Fruit fly (Drosophila melanogaster): Measurements from ENCODE around the gene ort.
A peak's percentile ranks its signal among the peaks of the same experiment; 100 is the strongest.

ort gene

DNA sequence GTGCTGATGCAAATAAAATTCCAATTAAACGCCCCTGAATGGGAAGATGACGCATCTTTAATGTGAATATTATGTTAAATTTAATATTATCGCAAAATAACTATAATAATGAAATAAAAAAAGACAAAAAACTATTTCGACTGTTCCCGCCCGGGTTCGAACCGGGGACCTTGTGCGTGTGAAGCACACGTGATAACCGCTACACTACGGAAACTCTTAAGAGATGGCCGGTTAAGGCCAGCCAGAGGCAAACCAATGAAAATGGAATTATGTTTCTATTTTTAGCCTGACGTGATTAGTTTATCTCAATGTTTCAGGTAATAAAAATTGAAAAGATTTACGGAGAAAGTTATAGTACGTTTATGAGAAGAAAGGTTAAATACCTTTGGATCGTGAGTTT lies 12.6 kb downstream of the ort start (continued):
- TF ChIP-seq ssp (GFP tag; IDR thresholded peaks at IDR 0.05) (no peak), PHDP (tag; optimal IDR thresholded peaks at IDR 0.05) (no peak), CG13287 (GFP tag; IDR thresholded peaks at IDR 0.05; ENCODE audit: partially characterized antibody) (0 out of 2 replicates have a peak, but pooled peaks have one; percentile 3), insv (GFP tag; optimal IDR thresholded peaks at IDR 0.05) (no peak), CG7357 (GFP tag; IDR thresholded peaks at IDR 0.05) (no peak), CG12236 (GFP tag; optimal IDR thresholded peaks at IDR 0.05) (no peak), hb (GFP tag; IDR thresholded peaks at IDR 0.05; ENCODE audit: partially characterized antibody) (0 out of 3 replicates have a peak, but pooled peaks have one; percentile 55), mld (GFP tag; IDR thresholded peaks at IDR 0.05; ENCODE audit: partially characterized antibody) (peak; percentile 75; the same call in 2 of the 3 replicates), sisA (GFP tag; IDR thresholded peaks at IDR 0.05) (no peak), Mrtf (GFP tag; IDR thresholded peaks at IDR 0.05) (no peak), ro (GFP tag; IDR thresholded peaks at IDR 0.05) (no peak), E2f1 (GFP tag; IDR thresholded peaks at IDR 0.05) (no peak), CG10462 (GFP tag; optimal IDR thresholded peaks at IDR 0.05) (no peak), ken (GFP tag; IDR thresholded peaks at IDR 0.05) (no peak), row (GFP tag; IDR thresholded peaks at IDR 0.05) (no peak), amos (GFP tag; IDR thresholded peaks at IDR 0.05; ENCODE audit: partially characterized antibody) (peak; percentile 71; the same call in 1 of the 2 replicates), bowl (GFP tag; IDR thresholded peaks at IDR 0.05) (no peak), CG17186 (GFP tag; optimal IDR thresholded peaks at IDR 0.05) (no peak), CG6854 (GFP tag; optimal IDR thresholded peaks at IDR 0.05) (no peak), CG3281 (GFP tag; optimal IDR thresholded peaks at IDR 0.05) (no peak), ATbp (GFP tag; optimal IDR thresholded peaks at IDR 0.05) (no peak), CG12104 (GFP tag; optimal IDR thresholded peaks at IDR 0.05) (peak; percentile 16), CG18476 (GFP tag; optimal IDR thresholded peaks at IDR 0.05) (no peak)

DNA sequence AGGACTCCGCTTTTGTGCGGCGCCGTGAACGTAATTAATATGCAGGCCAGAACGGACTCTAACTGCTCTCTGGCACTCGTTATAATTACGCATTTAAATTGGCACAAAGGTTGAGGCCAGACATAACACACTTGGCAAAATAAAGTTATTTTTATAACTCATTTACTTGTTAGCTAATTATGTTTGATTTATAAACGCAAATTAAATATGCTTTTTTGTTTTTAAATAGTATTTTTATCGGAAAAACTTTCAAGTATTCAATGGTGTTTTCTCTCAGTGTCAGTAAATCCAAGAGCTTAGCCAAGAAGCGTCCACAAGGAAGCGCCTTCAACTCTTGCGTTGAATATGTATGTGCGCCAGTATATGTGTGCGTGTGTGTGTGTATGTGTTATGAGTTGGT lies 13.4 kb downstream of the ort start:
- TF ChIP-seq CG15514 (GFP tag; optimal IDR thresholded peaks at IDR 0.05) (no peak), Doc3 (GFP tag; IDR thresholded peaks at IDR 0.05; ENCODE audit: partially characterized antibody) (no peak), CG31441 (GFP tag; IDR thresholded peaks at IDR 0.05) (no peak), CG15269 (tag; optimal IDR thresholded peaks at IDR 0.05) (peak; percentile 19), CG6854 (GFP tag; optimal IDR thresholded peaks at IDR 0.05) (no peak), Dll (GFP tag; IDR thresholded peaks at IDR 0.05; ENCODE audit: partially characterized antibody) (no peak), usp (GFP tag; optimal IDR thresholded peaks at IDR 0.05) (no peak), MESR4 (GFP tag; optimal IDR thresholded peaks at IDR 0.05) (no peak), CG14965 (GFP tag; optimal IDR thresholded peaks at IDR 0.05; ENCODE audit: borderline replicate concordance) (no peak), CG5953 (GFP tag; IDR thresholded peaks at IDR 0.05) (no peak), Ada2b (GFP tag; IDR thresholded peaks at IDR 0.05) (0 out of 2 replicates have a peak, but pooled peaks have one; percentile 4), pita (GFP tag; optimal IDR thresholded peaks at IDR 0.05) (no peak), Meics (GFP tag; optimal IDR thresholded peaks at IDR 0.05) (peak; percentile 31), ERR (GFP tag; optimal IDR thresholded peaks at IDR 0.05) (no peak), CG12219 (GFP tag; optimal IDR thresholded peaks at IDR 0.05) (no peak), grau (tag; optimal IDR thresholded peaks at IDR 0.05) (peak; percentile 11), Fer1 (GFP tag; optimal IDR thresholded peaks at IDR 0.05) (peak; percentile 42), CG30403 (GFP tag; optimal IDR thresholded peaks at IDR 0.05) (peak; percentile 31), CG6683 (GFP tag; optimal IDR thresholded peaks at IDR 0.05) (no peak), nerfin-1 (tag; optimal IDR thresholded peaks at IDR 0.05) (no peak), CG10321 (GFP tag; IDR thresholded peaks at IDR 0.05) (no peak), chif (GFP tag; optimal IDR thresholded peaks at IDR 0.05) (no peak), Xbp1 (GFP tag; optimal IDR thresholded peaks at IDR 0.05) (no peak), Neu2 (GFP tag; optimal IDR thresholded peaks at IDR 0.05; ENCODE audit: borderline replicate concordance) (no peak), CG12299 (tag; optimal IDR thresholded peaks at IDR 0.05) (peak; percentile 3), CrebB (tag; optimal IDR thresholded peaks at IDR 0.05) (no peak), HLH3B (GFP tag; IDR thresholded peaks at IDR 0.05) (no peak), Sox102F (GFP tag; optimal IDR thresholded peaks at IDR 0.05) (peak; percentile 8), CG2875 (GFP tag; optimal IDR thresholded peaks at IDR 0.05) (no peak)
